Fruit fly (Drosophila melanogaster): ENCODE measurements around the gene CG12725.

The CG12725 gene

dm6 chrX:13395988-13396377 lies 6.7 kb downstream of the CG12725 start (continued):
- TF ChIP-seq CG3163 (GFP tag; optimal IDR thresholded peaks at IDR 0.05) (no peak), CG34376 (GFP tag; optimal IDR thresholded peaks at IDR 0.05) (peak; percentile 39), sens (GFP tag) (no peak), dmrt99B (tag; optimal IDR thresholded peaks at IDR 0.05) (no peak), CG13894 (tag; optimal IDR thresholded peaks at IDR 0.05) (peak; percentile 58), CG6254 (GFP tag; optimal IDR thresholded peaks at IDR 0.05) (no peak), abd-A (tag; optimal IDR thresholded peaks at IDR 0.05) (peak; percentile 35), Dref (GFP tag; IDR thresholded peaks at IDR 0.05) (0 out of 2 replicates have a peak, but pooled peaks have one; percentile 28), CG9797 (GFP tag; optimal IDR thresholded peaks at IDR 0.05) (no peak), Lhr (GFP tag; optimal IDR thresholded peaks at IDR 0.05) (no peak), Camta (GFP tag; optimal IDR thresholded peaks at IDR 0.05) (no peak), Atf-2 (GFP tag; optimal IDR thresholded peaks at IDR 0.05) (no peak), Gug (GFP tag; IDR thresholded peaks at IDR 0.05) (no peak), CG1832 (GFP tag; optimal IDR thresholded peaks at IDR 0.05) (no peak), Spps (tag; optimal IDR thresholded peaks at IDR 0.05) (no peak), ab (GFP tag; optimal IDR thresholded peaks at IDR 0.05) (no peak), MESR4 (GFP tag; optimal IDR thresholded peaks at IDR 0.05) (no peak), CG8290 (GFP tag; optimal IDR thresholded peaks at IDR 0.05) (no peak), CG8290 (tag; optimal IDR thresholded peaks at IDR 0.05) (peak in 1 of 2 experiments; percentile 50), z (GFP tag; IDR thresholded peaks at IDR 0.05) (no peak), CG15073 (GFP tag; optimal IDR thresholded peaks at IDR 0.05) (no peak), hbn (GFP tag; IDR thresholded peaks at IDR 0.05; ENCODE audit: partially characterized antibody) (no peak), stc (GFP tag; IDR thresholded peaks at IDR 0.05) (no peak), ind (GFP tag; optimal IDR thresholded peaks at IDR 0.05) (no peak), CG6813 (GFP tag; optimal IDR thresholded peaks at IDR 0.05) (no peak), ranshi (GFP tag; IDR thresholded peaks at IDR 0.05) (no peak), Adf1 (GFP tag; IDR thresholded peaks at IDR 0.05) (peak; percentile 76), sim (GFP tag; IDR thresholded peaks at IDR 0.05) (no peak), br (optimal IDR thresholded peaks at IDR 0.05) (no peak), amos (GFP tag; IDR thresholded peaks at IDR 0.05; ENCODE audit: partially characterized antibody) (peak; percentile 30; the same call in 1 of the 2 replicates), HmgZ (tag; optimal IDR thresholded peaks at IDR 0.05) (peak; percentile 24), dm (GFP tag; optimal IDR thresholded peaks at IDR 0.05) (no peak), sob (GFP tag; IDR thresholded peaks at IDR 0.05) (no peak), her (GFP tag; optimal IDR thresholded peaks at IDR 0.05) (no peak), CG6175 (GFP tag; IDR thresholded peaks at IDR 0.05) (peak; percentile 85), Hmr (GFP tag; optimal IDR thresholded peaks at IDR 0.05) (no peak), CG5953 (GFP tag; IDR thresholded peaks at IDR 0.05) (no peak), ash1 (GFP tag; optimal IDR thresholded peaks at IDR 0.05) (no peak), CG2712 (tag; optimal IDR thresholded peaks at IDR 0.05) (no peak), p53 (GFP tag; optimal IDR thresholded peaks at IDR 0.05) (no peak)

- TF ChIP-seq sens (GFP tag) (no peak), crol (GFP tag; IDR thresholded peaks at IDR 0.05) (0 out of 2 replicates have a peak, but pooled peaks have one; percentile 6), CG3163 (GFP tag; optimal IDR thresholded peaks at IDR 0.05) (peak; percentile 93), CG11398 (GFP tag; optimal IDR thresholded peaks at IDR 0.05) (no peak), Trl (optimal IDR thresholded peaks at IDR 0.05) (peak; percentile 44 to 61), Trl (GFP tag; optimal IDR thresholded peaks at IDR 0.05) (no peak), fu2 (GFP tag; optimal IDR thresholded peaks at IDR 0.05) (no peak), Opbp (GFP tag; IDR thresholded peaks at IDR 0.05; ENCODE audit: partially characterized antibody) (no peak), Pdp1 (GFP tag; optimal IDR thresholded peaks at IDR 0.05) (peak in 1 of 2 experiments; percentile 55), chinmo (GFP tag; IDR thresholded peaks at IDR 0.05; ENCODE audit: partially characterized antibody) (0 out of 4 replicates have a peak, but pooled peaks have one; percentile 53)
Observed at dm6 chrX:13395020-13395419, 7.6 kb downstream of the CG12725 start.
